Worm (Caenorhabditis elegans) whole organism, young adult: ENCODE measurements around the gene F07A11.4.

Experiments
- B0336.3 ChIP-seq: fragments of 200-800 bp; sonication (Bioruptor generic); IDR thresholded peaks from 2 replicates; pipeline ENCODE4 v1.3.6; 2022; ENCODE audit warnings: missing genetic modification characterization, missing compliant biosample characterization
- C06A6.2 ChIP-seq: fragments of 200-800 bp; sonication (Bioruptor generic); conservative IDR thresholded peaks from 2 replicates; pipeline ENCODE4 v1.3.6; 2022; ENCODE audit warnings: missing genetic modification characterization, missing compliant biosample characterization
- F23B12.7 ChIP-seq: sonication (generic microtip); optimal IDR thresholded peaks from 2 replicates; lab custom pipeline; 2017; ENCODE audit warnings: missing genetic modification characterization, mild to moderate bottlenecking, missing compliant biosample characterization, antibody characterized with exemption, moderate library complexity; ENCODE audit not compliant: insufficient read depth
- F33H1.4 ChIP-seq: fragments of 200-800 bp; sonication (Bioruptor generic); IDR thresholded peaks from 2 replicates; pipeline ENCODE4 v1.3.6; 2022; ENCODE audit warnings: missing genetic modification reagents, missing genetic modification characterization, missing compliant biosample characterization
- F57C9.4 ChIP-seq: sonication (generic microtip); optimal IDR thresholded peaks from 2 replicates; lab custom pipeline; 2017; ENCODE audit warnings: mild to moderate bottlenecking, missing genetic modification characterization, missing compliant biosample characterization
- Y53G8AR.9 ChIP-seq: fragments of 200-800 bp; sonication (Bioruptor generic); conservative IDR thresholded peaks from 2 replicates; pipeline ENCODE4 v1.3.6; 2022; ENCODE audit warnings: missing genetic modification reagents, missing genetic modification characterization, missing compliant biosample characterization
- Y67H2A.10 ChIP-seq: fragments of 200-800 bp; sonication (Bioruptor generic); conservative IDR thresholded peaks from 2 replicates; pipeline ENCODE4 v1.3.6; 2022; ENCODE audit warnings: missing genetic modification reagents, missing genetic modification characterization, missing compliant biosample characterization
- Y95B8A.8 ChIP-seq: fragments of 200-800 bp; sonication (Bioruptor generic); IDR thresholded peaks from 2 replicates; pipeline ENCODE4 v1.3.6; 2022; ENCODE audit warnings: missing genetic modification reagents, missing genetic modification characterization, missing compliant biosample characterization
- ZK185.1 ChIP-seq: sonication (generic microtip); optimal IDR thresholded peaks from 2 replicates; lab custom pipeline; 2016; ENCODE audit warnings: mild to moderate bottlenecking, missing genetic modification characterization, missing compliant biosample characterization; ENCODE audit not compliant: poor library complexity, severe bottlenecking
- ama-1 ChIP-seq, 3 experiments: fragments of 150-350 bp in 1 of 3; sonication (generic microtip) in 2 of 3; optimal IDR thresholded peaks; 2 replicates each; lab custom pipeline; 2014 to 2018; ENCODE audit warnings: missing biosample characterization in 2 of 3, missing genetic modification characterization in 2 of 3, missing genetic modification reagents in 2 of 3
- attf-5 ChIP-seq: fragments of 200-800 bp; sonication (Bioruptor generic); optimal IDR thresholded peaks from 2 replicates; lab custom pipeline; 2018; ENCODE audit warnings: mild to moderate bottlenecking, missing genetic modification characterization, missing compliant biosample characterization
- bed-1 ChIP-seq: fragments of 200-800 bp; sonication (Bioruptor generic); IDR thresholded peaks from 2 replicates; pipeline ENCODE4 v1.3.6; 2022; ENCODE audit warnings: missing genetic modification reagents, missing genetic modification characterization, missing compliant biosample characterization
- ccch-3 ChIP-seq: fragments of 200-800 bp; sonication (Bioruptor generic); optimal IDR thresholded peaks from 2 replicates; lab custom pipeline; 2018; ENCODE audit warnings: mild to moderate bottlenecking, missing genetic modification characterization, missing compliant biosample characterization
- ceh-100 ChIP-seq: fragments of 200-800 bp; sonication (Bioruptor generic); IDR thresholded peaks from 2 replicates; pipeline ENCODE4 v1.3.6; 2022; ENCODE audit warnings: missing genetic modification reagents, missing genetic modification characterization, missing compliant biosample characterization
- ceh-27 ChIP-seq: fragments of 200-800 bp; sonication (Bioruptor generic); optimal IDR thresholded peaks from 2 replicates; lab custom pipeline; 2018; ENCODE audit warnings: mild to moderate bottlenecking, missing genetic modification characterization, moderate library complexity, missing compliant biosample characterization
- ceh-40 ChIP-seq: fragments of 200-800 bp; sonication (Bioruptor generic); IDR thresholded peaks from 2 replicates; pipeline ENCODE4 v1.3.6; 2022; ENCODE audit warnings: missing genetic modification characterization, missing compliant biosample characterization
- ceh-58 ChIP-seq: fragments of 200-800 bp; sonication (Bioruptor generic); IDR thresholded peaks from 2 replicates; pipeline ENCODE4 v1.3.6; 2022; ENCODE audit warnings: missing genetic modification characterization, missing compliant biosample characterization
- ceh-79 ChIP-seq: sonication (generic microtip); optimal IDR thresholded peaks from 2 replicates; lab custom pipeline; 2017; ENCODE audit warnings: mild to moderate bottlenecking, missing genetic modification characterization, missing compliant biosample characterization
- die-1 ChIP-seq: sonication (generic microtip); optimal IDR thresholded peaks from 2 replicates; lab custom pipeline; 2016; ENCODE audit warnings: missing genotype, mild to moderate bottlenecking, missing genetic modification characterization, missing compliant biosample characterization
- dpff-1 ChIP-seq: sonication (generic microtip); optimal IDR thresholded peaks from 2 replicates; lab custom pipeline; 2017; ENCODE audit warnings: mild to moderate bottlenecking, missing genetic modification characterization, missing compliant biosample characterization
- egl-44 ChIP-seq: fragments of 200-800 bp; sonication (Bioruptor generic); IDR thresholded peaks from 2 replicates; pipeline ENCODE4 v1.3.6; 2022; ENCODE audit warnings: missing genetic modification reagents, missing genetic modification characterization, missing compliant biosample characterization
- ekl-4 ChIP-seq: fragments of 200-800 bp; sonication (Bioruptor generic); IDR thresholded peaks from 2 replicates; pipeline ENCODE4 v1.3.6; 2022; ENCODE audit warnings: missing genetic modification reagents, missing genetic modification characterization, missing compliant biosample characterization
- ets-4 ChIP-seq: fragments of 200-800 bp; sonication (Bioruptor generic); optimal IDR thresholded peaks from 2 replicates; lab custom pipeline; 2018; ENCODE audit warnings: mild to moderate bottlenecking, missing genetic modification characterization, missing compliant biosample characterization
- hlh-12 ChIP-seq: sonication (generic microtip); optimal IDR thresholded peaks from 2 replicates; lab custom pipeline; 2016; ENCODE audit warnings: missing genetic modification characterization, missing compliant biosample characterization
- hlh-26 ChIP-seq: fragments of 200-800 bp; sonication (Bioruptor generic); conservative IDR thresholded peaks from 2 replicates; pipeline ENCODE4 v1.3.6; 2022; ENCODE audit warnings: missing genetic modification reagents, missing genetic modification characterization, missing compliant biosample characterization
- hmg-20 ChIP-seq: fragments of 200-800 bp; sonication (Bioruptor generic); IDR thresholded peaks from 2 replicates; pipeline ENCODE4 v1.3.6; 2022; ENCODE audit warnings: missing genetic modification reagents, missing genetic modification characterization, missing compliant biosample characterization
- hsf-1 ChIP-seq: fragments of 200-800 bp; sonication (Bioruptor generic); IDR thresholded peaks from 2 replicates; pipeline ENCODE4 v1.3.6; 2022; ENCODE audit warnings: missing genetic modification reagents, missing genetic modification characterization, missing compliant biosample characterization
- let-607 ChIP-seq, 2 experiments: fragments of 200-800 bp in 1 of 2; sonication (Bioruptor generic) in 1 of 2; sonication (generic microtip) in 1 of 2; optimal IDR thresholded peaks; 2 replicates each; lab custom pipeline; 2016 to 2018; ENCODE audit warnings: mild to moderate bottlenecking in 2 of 2, missing compliant biosample characterization in 2 of 2, missing genetic modification characterization in 2 of 2, moderate library complexity in 2 of 2, missing genotype in 1 of 2
- lir-1 ChIP-seq: fragments of 200-800 bp; sonication (Bioruptor generic); conservative IDR thresholded peaks from 2 replicates; pipeline ENCODE4 v1.3.6; 2022; ENCODE audit warnings: missing genetic modification reagents, missing genetic modification characterization, missing compliant biosample characterization
- lsy-27 ChIP-seq: sonication (generic microtip); optimal IDR thresholded peaks from 2 replicates; lab custom pipeline; 2017; ENCODE audit warnings: missing genetic modification characterization, mild to moderate bottlenecking, missing compliant biosample characterization, antibody characterized with exemption, missing genotype, borderline replicate concordance; ENCODE audit not compliant: insufficient read depth
- mes-4 ChIP-seq: sonication (generic microtip); optimal IDR thresholded peaks from 2 replicates; lab custom pipeline; 2016; ENCODE audit warnings: missing genotype, missing genetic modification characterization, missing compliant biosample characterization
- nhr-120 ChIP-seq: fragments of 200-800 bp; sonication (Bioruptor generic); IDR thresholded peaks from 2 replicates; pipeline ENCODE4 v1.3.6; 2022; ENCODE audit warnings: missing genetic modification characterization, missing compliant biosample characterization
- nhr-80 ChIP-seq: sonication (generic microtip); optimal IDR thresholded peaks from 2 replicates; lab custom pipeline; 2016; ENCODE audit warnings: missing genetic modification characterization, missing compliant biosample characterization
- rcor-1 ChIP-seq: fragments of 200-800 bp; sonication (Bioruptor generic); IDR thresholded peaks from 2 replicates; pipeline ENCODE4 v1.3.6; 2022; ENCODE audit warnings: missing genetic modification reagents, missing genetic modification characterization, missing compliant biosample characterization
- repo-1 ChIP-seq: sonication (generic microtip); optimal IDR thresholded peaks from 2 replicates; lab custom pipeline; 2017; ENCODE audit warnings: mild to moderate bottlenecking, missing genetic modification characterization, missing compliant biosample characterization
- snpc-1.3 ChIP-seq: sonication (generic microtip); optimal IDR thresholded peaks from 2 replicates; lab custom pipeline; 2017; ENCODE audit warnings: missing genetic modification characterization, mild to moderate bottlenecking, missing compliant biosample characterization, antibody characterized with exemption, moderate library complexity, missing genotype, missing genetic modification reagents; ENCODE audit not compliant: insufficient read depth
- snpc-4 ChIP-seq, 5 experiments: fragments of 150-350 bp in 1 of 5; sonication (generic microtip) in 4 of 5; optimal IDR thresholded peaks; 2 replicates each; lab custom pipeline; 2014 to 2018; ENCODE audit warnings: missing genetic modification characterization in 5 of 5, missing biosample characterization in 3 of 5, antibody characterized with exemption in 2 of 5, mild to moderate bottlenecking in 2 of 5, missing compliant biosample characterization in 2 of 5, missing genotype in 2 of 5, moderate library complexity in 2 of 5, missing genetic modification reagents in 1 of 5
- sptf-2 ChIP-seq: fragments of 200-800 bp; sonication (Bioruptor generic); optimal IDR thresholded peaks from 2 replicates; lab custom pipeline; 2018; ENCODE audit warnings: mild to moderate bottlenecking, missing genetic modification characterization, missing compliant biosample characterization
- tbp1 ChIP-seq: fragments of 200-800 bp; sonication (Bioruptor generic); optimal IDR thresholded peaks from 2 replicates; lab custom pipeline; 2018; ENCODE audit warnings: mild to moderate bottlenecking, missing genetic modification characterization, missing compliant biosample characterization
- tlf-1 ChIP-seq: fragments of 200-800 bp; sonication (Bioruptor generic); optimal IDR thresholded peaks from 2 replicates; lab custom pipeline; 2018; ENCODE audit warnings: mild to moderate bottlenecking, missing genetic modification characterization, missing compliant biosample characterization
- unc-62 ChIP-seq: fragments of 150-350 bp; optimal IDR thresholded peaks from 2 replicates; lab custom pipeline; 2014; ENCODE audit warnings: missing biosample characterization, missing genetic modification reagents, missing genetic modification characterization
- xnd-1 ChIP-seq: sonication (generic microtip); optimal IDR thresholded peaks from 2 replicates; lab custom pipeline; 2016; ENCODE audit warnings: missing genotype, missing genetic modification reagents, missing genetic modification characterization, missing compliant biosample characterization
- zim-3 ChIP-seq: sonication (generic microtip); optimal IDR thresholded peaks from 2 replicates; lab custom pipeline; 2017; ENCODE audit warnings: mild to moderate bottlenecking, missing genetic modification characterization, moderate library complexity, missing compliant biosample characterization
- ztf-25 ChIP-seq: fragments of 200-800 bp; sonication (Bioruptor generic); IDR thresholded peaks from 2 replicates; pipeline ENCODE4 v1.3.6; 2022; ENCODE audit warnings: missing genetic modification reagents, missing genetic modification characterization, missing compliant biosample characterization
- ztf-3 ChIP-seq: fragments of 200-800 bp; sonication (Bioruptor generic); optimal IDR thresholded peaks from 2 replicates; lab custom pipeline; 2018; ENCODE audit warnings: mild to moderate bottlenecking, missing genetic modification characterization, missing compliant biosample characterization

The F07A11.4 gene

DNA sequence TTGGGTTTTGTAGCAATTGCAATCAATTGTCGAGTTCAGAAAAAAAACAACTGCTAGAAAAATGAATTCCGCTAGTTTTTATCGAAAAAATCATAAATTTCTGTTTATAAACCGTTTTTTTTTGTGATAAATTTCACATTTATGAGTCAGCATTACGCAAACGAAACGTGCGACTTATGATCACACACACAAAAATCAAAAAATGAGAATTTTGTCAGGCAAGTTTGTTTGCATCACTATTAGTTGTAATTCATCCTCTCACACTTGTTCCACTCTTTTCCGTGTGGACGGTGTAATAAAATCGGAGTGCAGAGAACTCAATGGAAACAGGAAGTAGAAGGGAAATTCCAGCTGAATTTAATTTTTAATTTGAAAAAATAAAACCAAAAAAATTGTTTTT lies 23.4 kb upstream of the F07A11.4 start, which contains the start of gene pcs-1:
pcs-1 (minus strand) TSS at position 344 of the 400 bp plus-strand sequence.
- peak; percentile 7 for TF ChIP-seq nhr-80 (tag; lab: Kevin White, UChicago)
- TF ChIP-seq xnd-1 (tag; lab: Kevin White, UChicago), result no peak
- TF ChIP-seq snpc-4 (GFP tag; optimal IDR thresholded peaks at IDR 0.05; lab: Kevin White, UChicago), result no peak
- TF ChIP-seq snpc-4 (tag; optimal IDR thresholded peaks at IDR 0.05; lab: Kevin White, UChicago), result no peak
- no peak for TF ChIP-seq ama-1 (optimal IDR thresholded peaks at IDR 0.05; lab: Kevin White, UChicago)
- no peak for TF ChIP-seq ama-1 (GFP tag; optimal IDR thresholded peaks at IDR 0.05; lab: Kevin White, UChicago)
- no peak for TF ChIP-seq ekl-4 (GFP tag; lab: Robert Waterston, UW)

DNA sequence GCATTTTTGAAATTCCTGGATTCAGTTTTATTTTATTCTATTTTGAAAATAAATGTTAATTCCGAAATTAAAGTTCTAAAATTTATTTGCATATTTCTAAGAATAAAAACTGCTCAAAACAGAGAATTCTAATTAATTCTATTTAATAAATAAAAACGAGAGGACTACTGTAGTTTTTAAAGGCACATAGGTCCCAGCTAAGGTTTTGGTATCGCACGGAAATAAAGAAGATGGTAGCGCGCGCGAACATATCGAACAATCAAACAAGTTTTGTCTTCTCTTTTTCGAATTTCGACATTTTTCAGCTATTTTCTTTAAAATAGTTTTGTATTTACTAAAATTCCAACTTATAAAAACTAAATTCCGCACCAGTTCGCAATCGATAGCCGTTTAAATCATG lies 22.9 kb upstream of the F07A11.4 start:
- TF ChIP-seq C06A6.2 (GFP tag; lab: Robert Waterston, UW), result no peak
- peak; percentile 18; the same call in 1 of the 2 replicates for TF ChIP-seq ceh-100 (GFP tag; lab: Robert Waterston, UW)
- no peak for TF ChIP-seq mes-4 (tag; lab: Kevin White, UChicago)
- TF ChIP-seq rcor-1 (GFP tag; lab: Robert Waterston, UW), result peak; percentile 73
- TF ChIP-seq hmg-20 (GFP tag; lab: Robert Waterston, UW), result no peak
- peak; percentile 89; the same call in 1 of the 2 replicates for TF ChIP-seq Y95B8A.8 (GFP tag; lab: Robert Waterston, UW)
- no peak for TF ChIP-seq F23B12.7 (tag; lab: Kevin White, UChicago)
- peak; percentile 60 for TF ChIP-seq tbp1
- no peak for TF ChIP-seq egl-44 (GFP tag; lab: Robert Waterston, UW)
- no peak for TF ChIP-seq repo-1 (tag; lab: Kevin White, UChicago)
- no peak for TF ChIP-seq ceh-27
- no peak for TF ChIP-seq Y67H2A.10 (GFP tag; lab: Robert Waterston, UW)
- TF ChIP-seq let-607 (tag; optimal IDR thresholded peaks at IDR 0.05; lab: Kevin White, UChicago), result no peak
- TF ChIP-seq ekl-4 (GFP tag; lab: Robert Waterston, UW), result peak; percentile 75
- no peak for TF ChIP-seq hlh-12
- TF ChIP-seq dpff-1 (tag; lab: Kevin White, UChicago), result no peak
- TF ChIP-seq ztf-25 (GFP tag; lab: Robert Waterston, UW), result no peak
- TF ChIP-seq B0336.3 (GFP tag; lab: Robert Waterston, UW), result 0 out of 2 replicates have a peak, but pooled peaks have one; percentile 55
- no peak for TF ChIP-seq hlh-26 (GFP tag; lab: Robert Waterston, UW)
- no peak for TF ChIP-seq ceh-58
- no peak for TF ChIP-seq ZK185.1 (tag; lab: Kevin White, UChicago)
- TF ChIP-seq die-1 (tag; lab: Kevin White, UChicago), result no peak
- TF ChIP-seq attf-5 (GFP tag; lab: Kevin White, UChicago), result no peak
- TF ChIP-seq ceh-79, result no peak
- no peak for TF ChIP-seq Y53G8AR.9
- peak; percentile 96 for TF ChIP-seq F33H1.4 (GFP tag; lab: Robert Waterston, UW)
- no peak for TF ChIP-seq ceh-40 (GFP tag; lab: Robert Waterston, UW)
- no peak for TF ChIP-seq F57C9.4
- 0 out of 2 replicates have a peak, but pooled peaks have one; percentile 25 for TF ChIP-seq lir-1 (GFP tag; lab: Robert Waterston, UW)
- no peak for TF ChIP-seq sptf-2 (GFP tag; lab: Kevin White, UChicago)
- no peak for TF ChIP-seq zim-3 (tag; lab: Kevin White, UChicago)
- TF ChIP-seq snpc-1.3 (tag; lab: Kevin White, UChicago), result peak; percentile 47
- no peak for TF ChIP-seq ccch-3
- no peak for TF ChIP-seq snpc-4 (GFP tag; optimal IDR thresholded peaks at IDR 0.05; lab: Kevin White, UChicago)
- TF ChIP-seq snpc-4 (tag; optimal IDR thresholded peaks at IDR 0.05; lab: Kevin White, UChicago), result peak in 2 of 4 experiments; percentile 2 to 44
- no peak for TF ChIP-seq ztf-3 (GFP tag; lab: Kevin White, UChicago)
- TF ChIP-seq hsf-1 (GFP tag; lab: Robert Waterston, UW), result peak; percentile 88
- no peak for TF ChIP-seq ets-4 (GFP tag; lab: Kevin White, UChicago)
- no peak for TF ChIP-seq lsy-27 (tag; lab: Kevin White, UChicago)
- no peak for TF ChIP-seq unc-62 (GFP tag; lab: Kevin White, UChicago)
- TF ChIP-seq bed-1, result no peak
- TF ChIP-seq tlf-1, result peak; percentile 71
- TF ChIP-seq nhr-120, result no peak
